Worm (Caenorhabditis elegans) whole organism, midembryonic: ENCODE results near the gene F33C8.2.
A peak's percentile ranks its signal among the peaks of the same experiment; 100 is the strongest.

ENCODE experiments used
- T22C8.4 ChIP-seq: fragments of 200-800 bp; sonication (Bioruptor generic); IDR thresholded peaks from 2 replicates; pipeline ENCODE4 v1.3.6; 2022; ENCODE audit warnings: missing genetic modification characterization, missing compliant biosample characterization
- cog-1 ChIP-seq: sonication (generic microtip); optimal IDR thresholded peaks from 2 replicates; lab custom pipeline; 2016; ENCODE audit warnings: missing genetic modification characterization, missing compliant biosample characterization
- flt-1 ChIP-seq: fragments of 200-800 bp; sonication (Bioruptor generic); IDR thresholded peaks from 2 replicates; pipeline ENCODE4 v1.3.6; 2022; ENCODE audit warnings: missing genetic modification characterization, missing compliant biosample characterization
- klf-2 ChIP-seq: fragments of 200-800 bp; sonication (Bioruptor generic); conservative IDR thresholded peaks from 2 replicates; pipeline ENCODE4 v1.3.6; 2022; ENCODE audit warnings: missing genetic modification reagents, missing genetic modification characterization, missing compliant biosample characterization
- med-1 ChIP-seq: sonication (generic microtip); optimal IDR thresholded peaks from 2 replicates; lab custom pipeline; 2017; ENCODE audit warnings: missing genetic modification characterization, mild to moderate bottlenecking, missing compliant biosample characterization, antibody characterized with exemption, missing genetic modification reagents; ENCODE audit not compliant: insufficient read depth
- ref-1 ChIP-seq: fragments of 200-800 bp; sonication (Bioruptor generic); conservative IDR thresholded peaks from 2 replicates; pipeline ENCODE4 v1.3.6; 2022; ENCODE audit warnings: missing genetic modification reagents, missing genetic modification characterization, missing compliant biosample characterization
- tab-1 ChIP-seq: fragments of 200-800 bp; sonication (Bioruptor generic); IDR thresholded peaks from 2 replicates; pipeline ENCODE4 v1.3.6; 2022; ENCODE audit warnings: missing genetic modification characterization, missing compliant biosample characterization
- ztf-23 ChIP-seq: fragments of 200-800 bp; sonication (Bioruptor generic); IDR thresholded peaks from 2 replicates; pipeline ENCODE4 v1.3.6; 2022; ENCODE audit warnings: missing genetic modification reagents, missing genetic modification characterization, missing compliant biosample characterization
- ztf-29 ChIP-seq: fragments of 200-800 bp; sonication (Bioruptor generic); IDR thresholded peaks from 2 replicates; pipeline ENCODE4 v1.3.6; 2022; ENCODE audit warnings: missing genetic modification reagents, missing genetic modification characterization, missing compliant biosample characterization

F33C8.2 gene

DNA sequence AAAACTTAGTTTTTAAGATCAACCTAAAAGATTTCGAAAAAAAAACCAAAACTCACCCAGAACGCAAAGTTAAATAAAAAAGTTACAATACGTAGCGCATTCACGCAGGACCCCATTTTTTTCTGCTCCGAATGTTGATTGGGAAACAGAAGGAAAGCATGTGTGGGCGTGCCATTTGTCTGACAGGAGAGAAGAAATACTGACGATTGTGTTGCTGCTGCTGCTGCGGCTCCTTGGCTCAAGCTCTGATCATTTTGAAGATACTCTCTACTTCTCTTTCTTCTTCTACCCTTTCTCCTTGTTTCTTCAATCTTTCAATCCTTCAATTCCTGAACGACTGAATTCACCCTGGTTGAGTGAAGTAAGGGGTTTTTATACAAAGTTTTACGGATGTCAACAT, 8.1 kb downstream of the F33C8.2 start, which contains the start of gene tsp-8:
tsp-8 (minus strand) TSS at position 185 of the 400 bp plus-strand sequence.
- no peak for TF ChIP-seq ztf-23 (GFP tag; lab: Robert Waterston, UW)
- no peak for TF ChIP-seq ref-1 (GFP tag; lab: Robert Waterston, UW)
- no peak for TF ChIP-seq cog-1 (tag; lab: Kevin White, UChicago)
- TF ChIP-seq tab-1, result no peak
- TF ChIP-seq ztf-29 (GFP tag; lab: Robert Waterston, UW), result no peak
- no peak for TF ChIP-seq T22C8.4 (GFP tag; lab: Robert Waterston, UW)
- TF ChIP-seq klf-2, result no peak
- TF ChIP-seq med-1 (GFP tag; lab: Kevin White, UChicago), result no peak
- TF ChIP-seq flt-1, result no peak

DNA sequence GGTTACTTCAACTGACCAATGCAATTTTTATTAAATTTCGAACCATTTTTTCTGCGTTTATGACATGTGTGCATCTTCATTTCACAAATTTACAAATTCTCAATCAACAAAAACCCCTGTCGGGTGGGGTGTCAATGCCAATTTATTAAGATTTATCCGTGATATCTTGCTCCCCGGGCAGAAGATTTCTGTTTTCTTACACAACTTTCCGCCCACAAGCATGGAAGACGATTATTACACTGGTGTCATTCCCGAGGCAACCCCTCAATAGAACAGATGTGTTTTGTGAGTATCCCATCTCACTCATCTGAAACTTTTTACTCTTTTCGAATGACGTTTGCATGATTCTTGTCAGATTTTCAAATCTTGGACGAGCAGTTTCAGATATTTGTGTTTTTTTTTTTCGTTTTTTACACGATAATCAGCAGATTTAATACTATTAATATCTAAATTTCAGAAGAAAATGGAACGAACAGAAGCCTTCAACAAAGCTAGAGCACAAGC, 10.7 kb downstream of the F33C8.2 start, which contains the start of gene F33C8.4:
F33C8.4 (plus strand) TSS at position 454 of the 504 bp plus-strand sequence.
- TF ChIP-seq cog-1 (tag; lab: Kevin White, UChicago) (no peak), T22C8.4 (GFP tag; lab: Robert Waterston, UW) (no peak), klf-2 (no peak), ztf-23 (GFP tag; lab: Robert Waterston, UW) (no peak), flt-1 (no peak), tab-1 (no peak), ztf-29 (GFP tag; lab: Robert Waterston, UW) (no peak), med-1 (GFP tag; lab: Kevin White, UChicago) (no peak), ref-1 (GFP tag; lab: Robert Waterston, UW) (no peak)

- no peak for TF ChIP-seq flt-1
- TF ChIP-seq ztf-29 (GFP tag; lab: Robert Waterston, UW), result no peak
- TF ChIP-seq ztf-23 (GFP tag; lab: Robert Waterston, UW), result no peak
Observed at ce11 chrX:14736220-14736619, 15.0 kb downstream of the F33C8.2 start.

DNA sequence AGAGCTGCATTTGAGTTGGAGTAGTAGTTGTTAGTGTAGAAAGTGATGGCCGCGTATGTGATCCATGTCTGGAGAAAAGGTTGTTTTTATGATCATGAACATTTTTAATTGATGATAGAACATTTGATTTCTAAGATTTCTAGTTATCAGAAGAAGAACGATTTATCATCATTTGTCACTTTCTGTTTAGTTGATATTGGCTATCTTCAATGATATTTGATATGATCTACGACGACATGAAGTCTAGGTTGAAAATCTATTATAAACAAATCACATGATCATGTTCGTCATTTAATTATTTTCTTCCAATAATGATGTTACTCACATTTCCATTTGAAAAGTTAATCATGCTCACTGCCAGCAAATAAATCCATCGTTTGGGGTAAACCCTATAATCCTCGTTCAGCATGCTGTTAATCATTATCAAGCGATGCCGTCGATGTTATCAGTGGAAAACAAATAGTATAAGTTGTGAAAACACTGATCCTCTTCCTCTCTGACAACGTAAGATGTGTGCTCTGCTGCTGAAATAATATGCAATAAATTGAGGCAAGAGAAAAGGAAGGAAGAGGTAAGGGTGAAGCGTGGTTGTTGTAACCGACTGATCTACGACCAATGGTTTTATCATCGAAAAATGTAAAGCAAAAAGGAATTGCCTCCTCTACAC, 15.9 kb downstream of the F33C8.2 start:
- TF ChIP-seq T22C8.4 (GFP tag; lab: Robert Waterston, UW), result no peak
- TF ChIP-seq tab-1, result no peak
- TF ChIP-seq cog-1 (tag; lab: Kevin White, UChicago), result no peak
- no peak for TF ChIP-seq med-1 (GFP tag; lab: Kevin White, UChicago)
- TF ChIP-seq ztf-23 (GFP tag; lab: Robert Waterston, UW), result no peak
- no peak for TF ChIP-seq flt-1
- no peak for TF ChIP-seq ref-1 (GFP tag; lab: Robert Waterston, UW)
- TF ChIP-seq ztf-29 (GFP tag; lab: Robert Waterston, UW), result no peak
- no peak for TF ChIP-seq klf-2

DNA sequence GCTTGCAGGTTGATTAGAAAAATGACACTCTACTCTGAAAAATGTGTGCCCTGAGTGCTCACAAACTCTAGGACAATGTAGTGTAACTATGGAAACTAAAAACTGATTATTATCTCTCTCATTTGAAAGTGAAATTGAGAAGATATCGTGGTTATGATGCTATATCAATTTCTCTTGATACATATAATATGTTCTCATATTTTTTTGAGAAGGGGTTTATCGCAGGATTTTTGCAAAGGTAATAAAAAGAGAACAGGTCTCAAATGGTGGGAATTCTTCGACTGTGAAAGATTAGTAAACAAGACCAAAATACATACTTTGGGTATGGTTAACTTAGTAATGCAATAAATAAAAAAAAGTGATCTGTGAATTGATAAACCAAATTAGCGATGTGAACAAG, 16.4 kb downstream of the F33C8.2 start:
- no peak for TF ChIP-seq tab-1
- no peak for TF ChIP-seq ztf-29 (GFP tag; lab: Robert Waterston, UW)
- TF ChIP-seq ztf-23 (GFP tag; lab: Robert Waterston, UW), result no peak
- TF ChIP-seq cog-1 (tag; lab: Kevin White, UChicago), result no peak
- no peak for TF ChIP-seq flt-1
- no peak for TF ChIP-seq ref-1 (GFP tag; lab: Robert Waterston, UW)
- no peak for TF ChIP-seq med-1 (GFP tag; lab: Kevin White, UChicago)
- TF ChIP-seq klf-2, result no peak

DNA sequence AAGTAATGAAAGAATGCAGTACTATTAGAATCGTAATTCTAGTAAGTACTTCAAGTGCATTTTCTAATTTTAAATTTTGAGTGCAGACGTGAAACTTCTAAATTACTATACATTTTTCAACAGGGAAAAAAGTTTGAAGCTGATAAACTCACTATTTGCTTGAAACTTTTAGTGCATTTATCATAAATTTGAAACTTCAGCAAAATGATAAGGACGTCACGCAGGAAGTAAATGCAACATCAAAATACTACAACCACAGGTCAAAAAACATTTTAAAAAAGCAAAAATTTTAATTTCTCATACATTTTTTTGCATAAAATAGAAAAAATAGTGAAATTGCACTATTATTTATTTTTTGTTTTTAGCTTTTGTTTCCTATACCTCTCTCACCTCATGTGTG, 18.3 kb downstream of the F33C8.2 start:
- TF ChIP-seq ztf-29 (GFP tag; lab: Robert Waterston, UW) (no peak), cog-1 (tag; lab: Kevin White, UChicago) (no peak), med-1 (GFP tag; lab: Kevin White, UChicago) (no peak), tab-1 (no peak)

DNA sequence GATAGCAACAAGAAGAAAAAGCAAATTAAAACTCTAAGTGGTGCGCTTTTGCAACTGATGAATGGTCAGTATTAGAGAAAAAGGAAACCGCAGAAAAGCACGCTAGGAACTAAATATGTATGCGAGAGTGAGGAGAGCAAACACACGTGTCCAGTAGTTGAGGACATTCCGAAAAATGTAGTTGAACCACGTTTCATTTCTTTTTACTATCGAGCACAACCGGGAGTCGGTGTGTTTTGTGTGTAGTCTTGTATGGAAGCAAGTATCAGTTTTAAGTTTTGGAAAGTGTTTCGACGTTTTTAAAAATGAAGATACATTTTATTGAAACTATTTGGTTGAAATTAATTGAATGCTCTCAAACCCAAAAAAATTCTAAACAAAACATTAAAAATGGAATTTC, 18.8 kb downstream of the F33C8.2 start, which contains the start of gene C05G5.1:
C05G5.1 (minus strand) TSS at position 101 of the 400 bp plus-strand sequence.
- TF ChIP-seq ztf-23 (GFP tag; lab: Robert Waterston, UW) (no peak), cog-1 (tag; lab: Kevin White, UChicago) (no peak), flt-1 (no peak), klf-2 (no peak), tab-1 (no peak), T22C8.4 (GFP tag; lab: Robert Waterston, UW) (no peak), ref-1 (GFP tag; lab: Robert Waterston, UW) (no peak)

DNA sequence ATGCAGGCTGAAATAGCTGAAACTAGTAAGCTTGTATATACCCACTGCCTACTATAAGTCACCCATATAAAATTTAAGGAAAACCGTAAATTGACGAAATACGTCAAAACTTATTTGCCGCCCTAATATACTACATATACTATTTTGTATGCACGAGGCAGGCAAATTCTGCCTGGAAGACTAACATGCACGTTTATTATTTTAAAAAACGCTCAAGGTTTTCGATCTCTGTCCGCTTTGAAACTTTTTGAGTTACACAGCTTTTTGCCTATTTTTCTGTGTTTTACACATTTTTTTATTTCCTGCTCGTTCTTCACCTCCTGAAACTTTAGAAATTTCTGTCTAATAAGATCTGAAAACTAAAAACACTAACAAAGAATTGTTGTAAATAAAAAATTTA, 22.0 kb downstream of the F33C8.2 start:
- TF ChIP-seq tab-1 (no peak), klf-2 (no peak), cog-1 (tag; lab: Kevin White, UChicago) (no peak)

DNA sequence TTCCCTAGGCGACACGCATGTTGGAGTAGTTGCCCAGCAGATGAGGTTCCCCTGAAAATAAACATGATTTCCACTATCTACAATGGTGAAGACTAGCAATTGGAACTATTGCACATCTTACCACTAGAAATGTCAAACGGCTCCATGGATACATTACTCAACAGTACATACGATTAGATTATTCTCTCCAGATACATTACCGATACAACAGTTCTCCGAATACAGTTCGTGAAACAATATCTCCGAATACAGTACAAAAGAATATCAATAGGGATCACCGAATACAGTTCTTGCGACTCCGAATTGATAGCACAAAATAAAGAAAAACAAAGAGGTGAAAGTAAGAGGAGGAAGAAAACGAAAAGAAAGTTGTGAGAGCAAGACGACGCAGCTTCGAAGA, 22.6 kb downstream of the F33C8.2 start, which contains the start of gene C05G5.7:
C05G5.7 (minus strand) TSS at position 1 of the 400 bp plus-strand sequence.
- TF ChIP-seq ztf-29 (GFP tag; lab: Robert Waterston, UW) (no peak), T22C8.4 (GFP tag; lab: Robert Waterston, UW) (no peak), tab-1 (no peak), cog-1 (tag; lab: Kevin White, UChicago) (no peak), ztf-23 (GFP tag; lab: Robert Waterston, UW) (no peak), klf-2 (no peak), flt-1 (no peak), ref-1 (GFP tag; lab: Robert Waterston, UW) (no peak), med-1 (GFP tag; lab: Kevin White, UChicago) (no peak)

- TF ChIP-seq ztf-23 (GFP tag; lab: Robert Waterston, UW) (0 out of 2 replicates have a peak, but pooled peaks have one; percentile 24), ztf-29 (GFP tag; lab: Robert Waterston, UW) (no peak)
Observed at ce11 chrX:14744496-14744895, 23.3 kb downstream of the F33C8.2 start.
